Worm (Caenorhabditis elegans): Measurements from ENCODE around the gene K02D10.8.

ce11 chrIII:8786077-8786476, at the start of gene K02D10.8:
- TF ChIP-seq fos-1 (tag; optimal IDR thresholded peaks at IDR 0.05) (no peak), nhr-77 (tag; optimal IDR thresholded peaks at IDR 0.05) (no peak), aly-2 (tag; optimal IDR thresholded peaks at IDR 0.05) (no peak), dmd-4 (tag; optimal IDR thresholded peaks at IDR 0.05) (no peak), ama-1 (optimal IDR thresholded peaks at IDR 0.05) (no peak), nhr-25 (tag; optimal IDR thresholded peaks at IDR 0.05) (no peak), lin-11 (tag; optimal IDR thresholded peaks at IDR 0.05) (no peak), sma-9 (GFP tag; optimal IDR thresholded peaks at IDR 0.05) (no peak), sma-9 (tag; optimal IDR thresholded peaks at IDR 0.05) (no peak)

All from whole organism, L2 larva.